Fruit fly (Drosophila melanogaster): ENCODE results near the gene CG8003.

- no peak for TF ChIP-seq psq (optimal IDR thresholded peaks at IDR 0.05)
- TF ChIP-seq h (optimal IDR thresholded peaks at IDR 0.05) = no peak
These were observed 2.7 kb upstream of the CG8003 start for dm6 chr3L:10658362-10659127.

Data from Kc167 (cell line).